Worm (Caenorhabditis elegans) whole organism, L4 larva: Measurements from ENCODE around the gene B0464.9.

Experiments used
- D1046.2 ChIP-seq: fragments of 200-800 bp; sonication (Bioruptor generic); IDR thresholded peaks from 2 replicates; pipeline ENCODE4 v1.3.6; 2022; ENCODE audit warnings: missing genetic modification characterization, missing compliant biosample characterization
- F10B5.3 ChIP-seq: sonication (generic microtip); optimal IDR thresholded peaks from 2 replicates; lab custom pipeline; 2016; ENCODE audit warnings: mild to moderate bottlenecking, missing genetic modification characterization, missing compliant biosample characterization
- Y105C5A.15 ChIP-seq: fragments of 200-800 bp; sonication (Bioruptor generic); IDR thresholded peaks from 2 replicates; pipeline ENCODE4 v1.3.6; 2022; ENCODE audit warnings: missing genetic modification characterization, missing compliant biosample characterization
- Y5F2A.4 ChIP-seq: fragments of 200-800 bp; sonication (Bioruptor generic); optimal IDR thresholded peaks from 2 replicates; lab custom pipeline; 2018; ENCODE audit warnings: mild to moderate bottlenecking, missing genetic modification characterization, missing compliant biosample characterization
- ZK337.2 ChIP-seq: fragments of 200-800 bp; sonication (Bioruptor generic); IDR thresholded peaks from 2 replicates; pipeline ENCODE4 v1.3.6; 2022; ENCODE audit warnings: missing genetic modification reagents, missing genetic modification characterization, missing compliant biosample characterization
- ZK546.5 ChIP-seq, 2 experiments: sonication (generic microtip); optimal IDR thresholded peaks; 2 replicates each; lab custom pipeline; 2017; ENCODE audit warnings: missing biosample characterization in 2 of 2, missing genetic modification characterization in 2 of 2
- aha-1 ChIP-seq: fragments of 150-350 bp; peaks from one replicate; lab custom pipeline; 2014; ENCODE audit warnings: missing biosample characterization, missing genetic modification characterization
- arid-1 ChIP-seq: fragments of 200-800 bp; sonication (Bioruptor generic); conservative IDR thresholded peaks from 2 replicates; pipeline ENCODE4 v1.3.6; 2022; ENCODE audit warnings: missing genetic modification reagents, missing genetic modification characterization, missing compliant biosample characterization
- ceh-28 ChIP-seq: fragments of 150-350 bp; optimal IDR thresholded peaks from 2 replicates; lab custom pipeline; 2014; ENCODE audit warnings: missing biosample characterization, missing genetic modification reagents, missing genetic modification characterization
- cey-2 ChIP-seq: sonication (generic microtip); optimal IDR thresholded peaks from 3 replicates; lab custom pipeline; 2017; ENCODE audit warnings: missing genetic modification characterization, mild to moderate bottlenecking, missing compliant biosample characterization, antibody characterized with exemption, borderline replicate concordance; ENCODE audit not compliant: insufficient read depth
- ctbp-1 ChIP-seq: fragments of 200-800 bp; sonication (Bioruptor generic); IDR thresholded peaks from 2 replicates; pipeline ENCODE4 v1.3.6; 2022; ENCODE audit warnings: missing genetic modification reagents, missing genetic modification characterization, missing compliant biosample characterization
- daf-12 ChIP-seq: fragments of 150-350 bp; optimal IDR thresholded peaks from 2 replicates; lab custom pipeline; 2014; ENCODE audit warnings: missing biosample characterization, missing genetic modification reagents, missing genetic modification characterization
- daf-16 ChIP-seq, 3 experiments: sonication (generic microtip); optimal IDR thresholded peaks; 2 replicates each; lab custom pipeline; 2016 to 2017; ENCODE audit warnings: missing genetic modification characterization in 3 of 3, missing genetic modification reagents in 3 of 3, mild to moderate bottlenecking in 2 of 3, missing compliant biosample characterization in 2 of 3, missing biosample characterization in 1 of 3, moderate library complexity in 1 of 3
- dmd-9 ChIP-seq: fragments of 200-800 bp; sonication (Bioruptor generic); IDR thresholded peaks from 2 replicates; pipeline ENCODE4 v1.3.6; 2022; ENCODE audit warnings: missing genetic modification reagents, missing genetic modification characterization, missing compliant biosample characterization
- dpl-1 ChIP-seq: fragments of 150-350 bp; optimal IDR thresholded peaks from 2 replicates; lab custom pipeline; 2014; ENCODE audit warnings: missing biosample characterization, missing genetic modification reagents, missing genetic modification characterization
- dve-1 ChIP-seq: sonication (generic microtip); optimal IDR thresholded peaks from 2 replicates; lab custom pipeline; 2017; ENCODE audit warnings: antibody characterized with exemption, mild to moderate bottlenecking, missing genetic modification characterization, missing compliant biosample characterization; ENCODE audit not compliant: insufficient read depth
- hlh-11 ChIP-seq: fragments of 200-800 bp; sonication (Bioruptor generic); optimal IDR thresholded peaks from 2 replicates; lab custom pipeline; 2018; ENCODE audit warnings: mild to moderate bottlenecking, missing genetic modification characterization, missing compliant biosample characterization
- hlh-30 ChIP-seq: sonication (generic microtip); optimal IDR thresholded peaks from 2 replicates; lab custom pipeline; 2017; ENCODE audit warnings: antibody characterized with exemption, mild to moderate bottlenecking, missing genetic modification characterization, missing compliant biosample characterization; ENCODE audit not compliant: insufficient read depth
- lin-15B ChIP-seq: fragments of 150-350 bp; sonication (generic microtip); optimal IDR thresholded peaks from 3 replicates; lab custom pipeline; 2014; ENCODE audit warnings: missing biosample characterization, missing genetic modification characterization
- lir-3 ChIP-seq: sonication (generic microtip); optimal IDR thresholded peaks from 2 replicates; lab custom pipeline; 2016; ENCODE audit warnings: mild to moderate bottlenecking, missing genetic modification characterization, missing compliant biosample characterization
- lsy-2 ChIP-seq, 2 experiments: fragments of 150-350 bp in 1 of 2; sonication (generic microtip) in 1 of 2; optimal IDR thresholded peaks; 2 replicates each; lab custom pipeline; 2014 to 2017; ENCODE audit warnings: missing biosample characterization in 2 of 2, missing genetic modification characterization in 2 of 2
- mdt-29 ChIP-seq: fragments of 200-800 bp; sonication (Bioruptor generic); IDR thresholded peaks from 2 replicates; pipeline ENCODE4 v1.3.6; 2022; ENCODE audit warnings: missing genetic modification reagents, missing genetic modification characterization, missing compliant biosample characterization
- mep-1 ChIP-seq: fragments of 150-350 bp; sonication (generic microtip); optimal IDR thresholded peaks from 3 replicates; lab custom pipeline; 2014; ENCODE audit warnings: missing biosample characterization, missing genetic modification characterization
- mes-2 ChIP-seq: sonication (generic microtip); optimal IDR thresholded peaks from 2 replicates; lab custom pipeline; 2016; ENCODE audit warnings: missing genotype, mild to moderate bottlenecking, missing genetic modification characterization, missing compliant biosample characterization; ENCODE audit not compliant: poor library complexity, severe bottlenecking
- mxl-2 ChIP-seq: fragments of 200-800 bp; sonication (Bioruptor generic); conservative IDR thresholded peaks from 2 replicates; pipeline ENCODE4 v1.3.6; 2022; ENCODE audit warnings: missing genetic modification reagents, missing genetic modification characterization, missing compliant biosample characterization
- mxl-3 ChIP-seq: fragments of 200-800 bp; sonication (Bioruptor generic); optimal IDR thresholded peaks from 2 replicates; lab custom pipeline; 2018; ENCODE audit warnings: mild to moderate bottlenecking, missing genetic modification characterization, missing compliant biosample characterization
- nhr-111 ChIP-seq: fragments of 200-800 bp; sonication (Bioruptor generic); optimal IDR thresholded peaks from 2 replicates; lab custom pipeline; 2018; ENCODE audit warnings: mild to moderate bottlenecking, missing genetic modification characterization, missing compliant biosample characterization
- nhr-28 ChIP-seq: fragments of 150-350 bp; optimal IDR thresholded peaks from 2 replicates; lab custom pipeline; 2014; ENCODE audit warnings: missing biosample characterization, missing genetic modification characterization
- sdz-12 ChIP-seq: fragments of 200-800 bp; sonication (Bioruptor generic); optimal IDR thresholded peaks from 2 replicates; lab custom pipeline; 2018; ENCODE audit warnings: mild to moderate bottlenecking, missing genetic modification characterization, missing compliant biosample characterization
- skn-1 ChIP-seq: fragments of 150-350 bp; optimal IDR thresholded peaks from 2 replicates; lab custom pipeline; 2014; ENCODE audit warnings: missing biosample characterization, missing genetic modification characterization
- snpc-1.2 ChIP-seq: fragments of 200-800 bp; sonication (Bioruptor generic); IDR thresholded peaks from 2 replicates; pipeline ENCODE4 v1.3.6; 2022; ENCODE audit warnings: missing genetic modification reagents, missing genetic modification characterization, missing compliant biosample characterization
- spr-1 ChIP-seq: sonication (generic microtip); optimal IDR thresholded peaks from 2 replicates; lab custom pipeline; 2016; ENCODE audit warnings: mild to moderate bottlenecking, missing genetic modification characterization, missing compliant biosample characterization
- tra-1 ChIP-seq: fragments of 200-800 bp; sonication (Bioruptor generic); IDR thresholded peaks from 2 replicates; pipeline ENCODE4 v1.3.6; 2022; ENCODE audit warnings: missing genetic modification reagents, missing genetic modification characterization, missing compliant biosample characterization
- unc-62 ChIP-seq, 3 experiments: fragments of 150-350 bp in 1 of 3; sonication (generic microtip); optimal IDR thresholded peaks in 2 of 3; peaks in 1 of 3; 1 replicate in 1 of 3; 2 replicates in 2 of 3; lab custom pipeline; 2014 to 2017; ENCODE audit warnings: missing biosample characterization in 3 of 3, missing genetic modification characterization in 3 of 3, missing genetic modification reagents in 3 of 3, missing genotype in 1 of 3
- zag-1 ChIP-seq: fragments of 150-350 bp; optimal IDR thresholded peaks from 2 replicates; lab custom pipeline; 2014; ENCODE audit warnings: missing biosample characterization, missing genetic modification characterization
- zfp-2 ChIP-seq: sonication (generic microtip); optimal IDR thresholded peaks from 2 replicates; lab custom pipeline; 2016; ENCODE audit warnings: mild to moderate bottlenecking, missing genetic modification characterization, missing compliant biosample characterization
- zip-11 ChIP-seq: fragments of 200-800 bp; sonication (Bioruptor generic); IDR thresholded peaks from 2 replicates; pipeline ENCODE4 v1.3.6; 2022; ENCODE audit warnings: missing genetic modification characterization, missing compliant biosample characterization
- zip-2 ChIP-seq: fragments of 150-350 bp; optimal IDR thresholded peaks from 2 replicates; lab custom pipeline; 2014; ENCODE audit warnings: missing biosample characterization, missing genetic modification characterization

The B0464.9 gene

DNA sequence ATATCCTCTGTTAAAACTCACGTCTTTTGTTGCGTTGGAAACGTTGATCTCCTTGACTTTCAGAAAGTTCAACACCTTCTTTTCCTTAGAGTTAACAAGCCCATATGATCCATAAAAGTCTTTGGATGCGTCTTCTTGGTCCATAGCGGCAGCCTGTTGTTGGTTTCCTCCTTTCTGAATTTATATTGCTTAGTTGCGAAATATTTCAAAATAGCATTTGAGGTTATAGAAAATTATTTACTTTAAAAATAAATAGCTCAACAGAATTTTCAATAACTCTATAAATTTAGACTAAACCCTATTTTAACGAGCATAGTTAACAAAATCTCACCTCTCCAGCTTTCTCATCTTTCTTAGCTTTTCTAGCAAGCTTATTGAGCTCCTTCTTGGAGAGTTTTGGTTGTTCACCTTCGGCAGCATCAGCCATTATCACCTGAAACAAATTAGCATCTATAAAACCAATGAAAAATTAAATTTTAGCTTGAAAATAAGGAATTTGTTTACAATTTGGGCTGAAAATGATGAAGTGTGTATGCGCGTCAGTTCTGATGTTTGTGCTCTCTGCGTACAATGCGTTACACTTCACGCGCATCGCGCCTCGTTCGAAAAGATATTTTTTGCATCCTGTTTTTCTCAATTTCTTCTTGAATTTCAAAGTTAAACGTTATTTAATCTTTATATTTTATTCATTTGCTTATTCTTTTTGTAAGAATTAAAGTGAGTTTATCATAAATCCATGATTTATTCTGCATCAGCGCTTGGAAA is 25.4 kb downstream of the B0464.9 start, which contains the start of the genes dars-1 and ctr-9:
dars-1 (minus strand) TSS at position 433 of the 765 bp plus-strand sequence.
ctr-9 (plus strand) TSS at position 614 of the 765 bp plus-strand sequence.
- TF ChIP-seq zip-11 (GFP tag; lab: Robert Waterston, UW) (no peak), mes-2 (tag; lab: Kevin White, UChicago) (peak; percentile 18), lsy-2 (tag; optimal IDR thresholded peaks at IDR 0.05; lab: Kevin White, UChicago) (peak in 1 of 2 experiments; percentile 31), dpl-1 (GFP tag; lab: Kevin White, UChicago) (peak; percentile 43), zip-2 (tag; lab: Kevin White, UChicago) (peak; percentile 91), arid-1 (GFP tag; lab: Robert Waterston, UW) (0 out of 2 replicates have a peak, but pooled peaks have one; percentile 1), ZK337.2 (GFP tag; lab: Robert Waterston, UW) (no peak)

DNA sequence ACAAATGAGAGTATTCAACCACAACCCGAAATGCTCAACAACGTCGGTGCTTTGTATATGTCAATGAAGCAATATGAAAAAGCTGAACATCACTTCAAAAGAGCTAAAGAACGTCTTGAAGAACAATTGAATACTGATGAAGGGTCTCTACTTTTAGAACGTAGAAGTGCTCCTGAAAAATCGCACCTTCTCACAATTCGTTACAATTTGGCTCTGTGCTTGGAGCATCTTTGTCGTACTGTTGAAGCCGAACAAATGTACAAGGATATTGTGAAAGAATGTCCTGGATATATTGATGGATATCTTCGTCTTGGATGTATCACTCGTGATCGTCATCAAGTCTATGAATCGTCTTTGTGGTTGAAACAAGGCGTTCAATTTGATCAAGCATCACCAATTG is 28.6 kb downstream of the B0464.9 start:
- TF ChIP-seq unc-62 (GFP tag; optimal IDR thresholded peaks at IDR 0.05 in 1 of 2; lab: Kevin White, UChicago) (peak in 1 of 2 experiments; percentile 97), unc-62 (tag; optimal IDR thresholded peaks at IDR 0.05; lab: Kevin White, UChicago) (no peak), nhr-111 (GFP tag; lab: Kevin White, UChicago) (no peak), lin-15B (tag; lab: Kevin White, UChicago) (no peak), zfp-2 (no peak), ZK546.5 (tag; optimal IDR thresholded peaks at IDR 0.05; lab: Kevin White, UChicago) (no peak), F10B5.3 (tag; lab: Kevin White, UChicago) (no peak), mdt-29 (GFP tag; lab: Robert Waterston, UW) (no peak), spr-1 (tag; lab: Kevin White, UChicago) (no peak), aha-1 (peak; percentile 78), sdz-12 (GFP tag; lab: Kevin White, UChicago) (no peak), Y105C5A.15 (GFP tag; lab: Robert Waterston, UW) (no peak), ctbp-1 (GFP tag; lab: Robert Waterston, UW) (no peak), dpl-1 (GFP tag; lab: Kevin White, UChicago) (no peak), lir-3 (tag; lab: Kevin White, UChicago) (no peak), daf-16 (GFP tag; optimal IDR thresholded peaks at IDR 0.05; lab: Kevin White, UChicago) (no peak), daf-16 (tag; optimal IDR thresholded peaks at IDR 0.05; lab: Kevin White, UChicago) (no peak), snpc-1.2 (GFP tag; lab: Robert Waterston, UW) (no peak), ceh-28 (tag; lab: Kevin White, UChicago) (no peak), Y5F2A.4 (GFP tag; lab: Kevin White, UChicago) (no peak)

DNA sequence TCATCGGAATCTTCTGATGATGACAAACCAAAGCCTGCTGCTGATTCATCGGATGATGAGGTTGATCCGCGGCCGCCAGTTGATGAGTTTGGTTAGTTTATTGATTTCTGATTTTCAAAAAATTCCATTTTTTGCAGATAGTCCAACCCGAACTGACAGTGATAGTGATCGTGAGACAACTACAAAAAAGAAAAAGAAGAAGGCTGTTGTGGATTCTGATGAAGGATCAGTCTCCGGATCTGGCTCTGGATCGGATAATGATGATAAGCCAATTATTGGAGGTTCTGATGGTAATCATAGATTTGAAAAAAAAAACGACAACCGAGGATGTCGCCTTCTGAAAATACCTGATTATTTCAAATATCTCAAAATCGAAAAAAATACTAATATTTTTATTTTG is 30.5 kb downstream of the B0464.9 start:
- no peak for TF ChIP-seq spr-1 (tag; lab: Kevin White, UChicago)
- peak; percentile 64 for TF ChIP-seq aha-1
- TF ChIP-seq skn-1 (tag; lab: Kevin White, UChicago) = no peak
- no peak for TF ChIP-seq mxl-2 (GFP tag; lab: Robert Waterston, UW)
- no peak for TF ChIP-seq D1046.2 (GFP tag; lab: Robert Waterston, UW)
- TF ChIP-seq, all 104 proteins: peak for 1

DNA sequence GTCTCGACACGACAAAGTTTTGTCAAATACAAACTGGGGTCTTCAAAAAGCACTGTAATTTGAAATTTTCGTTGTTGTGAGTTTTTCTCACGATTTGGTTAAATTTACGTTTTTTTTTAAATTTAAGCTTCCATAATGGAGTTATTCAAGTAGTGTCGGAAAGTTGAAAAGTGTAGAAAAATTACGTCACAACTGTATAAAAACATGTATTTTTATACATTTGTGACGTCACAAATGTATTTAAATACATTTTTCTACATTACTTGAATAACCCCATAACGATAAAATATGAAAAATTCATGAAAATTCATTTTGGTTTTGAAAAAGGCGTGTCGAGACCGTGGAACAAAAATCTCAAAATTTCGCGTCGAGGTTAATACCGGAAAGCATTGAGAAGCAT is 31.8 kb downstream of the B0464.9 start:
- no peak for TF ChIP-seq zag-1
- TF ChIP-seq hlh-11 (tag; lab: Kevin White, UChicago) = no peak

DNA sequence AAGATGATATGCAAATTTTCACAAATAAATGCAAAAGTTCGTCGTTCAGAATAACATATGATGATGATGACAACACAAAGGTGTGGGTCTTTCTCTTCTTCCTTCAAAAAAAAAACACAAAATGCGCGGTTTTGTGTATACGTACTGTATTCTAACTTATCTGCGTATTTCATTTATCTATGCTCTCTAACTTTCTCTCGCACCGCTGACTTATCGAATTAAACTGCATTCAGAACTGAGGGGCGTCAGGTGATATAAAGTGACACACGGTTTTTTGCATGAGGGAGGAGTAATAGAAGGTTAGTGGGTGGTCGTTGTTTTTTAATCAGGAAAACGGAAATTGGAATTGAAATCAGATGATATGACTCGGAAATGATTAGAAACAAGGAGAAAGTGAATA is 34.7 kb downstream of the B0464.9 start, which contains the start of gene sod-4:
sod-4 (minus strand) TSS at position 109 of the 400 bp plus-strand sequence.
- TF ChIP-seq dmd-9 (GFP tag; lab: Robert Waterston, UW) = no peak
- peak; percentile 10 for TF ChIP-seq mep-1 (tag; lab: Kevin White, UChicago)
- TF ChIP-seq sdz-12 (GFP tag; lab: Kevin White, UChicago) = no peak
- peak; percentile 55 for TF ChIP-seq dve-1 (tag; lab: Kevin White, UChicago)
- peak; percentile 27 for TF ChIP-seq mxl-3
- TF ChIP-seq hlh-30 (tag; lab: Kevin White, UChicago) = peak; percentile 86
- peak; percentile 51; the same call in 1 of the 2 replicates for TF ChIP-seq tra-1
- TF ChIP-seq cey-2 = peak; percentile 36
- no peak for TF ChIP-seq daf-12 (tag; lab: Kevin White, UChicago)
- peak; percentile 56 for TF ChIP-seq nhr-28 (tag; lab: Kevin White, UChicago)
